Worm (Caenorhabditis elegans) whole organism, early embryonic: ENCODE data around the gene W03F8.4.

ENCODE experiments used
- B0310.2 ChIP-seq: sonication (generic microtip); optimal IDR thresholded peaks from 2 replicates; lab custom pipeline; 2016; ENCODE audit warnings: mild to moderate bottlenecking, missing genetic modification characterization, missing compliant biosample characterization
- F13C5.2 ChIP-seq: sonication (generic microtip); optimal IDR thresholded peaks from 2 replicates; lab custom pipeline; 2017; ENCODE audit warnings: mild to moderate bottlenecking, missing genetic modification characterization, inconsistent platforms, missing compliant biosample characterization
- ama-1 ChIP-seq: fragments of 150-350 bp; optimal IDR thresholded peaks from 2 replicates; lab custom pipeline; 2014
- hmbx-1 ChIP-seq: sonication (generic microtip); optimal IDR thresholded peaks from 2 replicates; lab custom pipeline; 2016; ENCODE audit warnings: mild to moderate bottlenecking, missing genetic modification characterization, missing compliant biosample characterization
- pes-1 ChIP-seq: fragments of 200-800 bp; sonication (Bioruptor generic); IDR thresholded peaks from 2 replicates; pipeline ENCODE4 v1.3.6; 2022; ENCODE audit warnings: missing genetic modification reagents, missing genetic modification characterization, missing compliant biosample characterization

DNA sequence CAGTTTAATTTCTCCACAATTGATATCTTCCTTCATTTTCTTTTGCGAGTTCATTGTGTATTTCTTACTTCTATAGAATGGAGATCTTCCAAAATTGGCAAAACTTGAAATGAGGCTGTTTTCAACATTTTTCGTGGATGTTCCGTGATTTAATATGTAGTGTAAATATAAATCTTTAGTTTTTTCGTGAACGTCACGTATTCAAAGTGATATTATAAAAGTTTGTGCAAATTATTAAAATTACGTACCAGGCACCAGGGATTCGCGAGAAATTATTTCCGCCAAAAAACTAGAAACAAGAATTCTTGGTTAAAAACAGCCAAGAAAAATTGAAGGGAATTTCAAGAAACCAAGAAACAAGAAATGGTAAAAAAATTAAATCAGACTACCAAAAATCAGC is 40.3 kb downstream of the W03F8.4 start, which contains the start of gene Y59E9AL.8:
- no peak for TF ChIP-seq ama-1
- TF ChIP-seq F13C5.2 (tag; lab: Kevin White, UChicago): no peak
- TF ChIP-seq hmbx-1 (tag; lab: Kevin White, UChicago): no peak
- no peak for TF ChIP-seq pes-1 (GFP tag; lab: Robert Waterston, UW)
- no peak for TF ChIP-seq B0310.2 (tag; lab: Kevin White, UChicago)
